Worm (Caenorhabditis elegans): ENCODE measurements around the gene F52G3.8.

F52G3.8 gene

DNA sequence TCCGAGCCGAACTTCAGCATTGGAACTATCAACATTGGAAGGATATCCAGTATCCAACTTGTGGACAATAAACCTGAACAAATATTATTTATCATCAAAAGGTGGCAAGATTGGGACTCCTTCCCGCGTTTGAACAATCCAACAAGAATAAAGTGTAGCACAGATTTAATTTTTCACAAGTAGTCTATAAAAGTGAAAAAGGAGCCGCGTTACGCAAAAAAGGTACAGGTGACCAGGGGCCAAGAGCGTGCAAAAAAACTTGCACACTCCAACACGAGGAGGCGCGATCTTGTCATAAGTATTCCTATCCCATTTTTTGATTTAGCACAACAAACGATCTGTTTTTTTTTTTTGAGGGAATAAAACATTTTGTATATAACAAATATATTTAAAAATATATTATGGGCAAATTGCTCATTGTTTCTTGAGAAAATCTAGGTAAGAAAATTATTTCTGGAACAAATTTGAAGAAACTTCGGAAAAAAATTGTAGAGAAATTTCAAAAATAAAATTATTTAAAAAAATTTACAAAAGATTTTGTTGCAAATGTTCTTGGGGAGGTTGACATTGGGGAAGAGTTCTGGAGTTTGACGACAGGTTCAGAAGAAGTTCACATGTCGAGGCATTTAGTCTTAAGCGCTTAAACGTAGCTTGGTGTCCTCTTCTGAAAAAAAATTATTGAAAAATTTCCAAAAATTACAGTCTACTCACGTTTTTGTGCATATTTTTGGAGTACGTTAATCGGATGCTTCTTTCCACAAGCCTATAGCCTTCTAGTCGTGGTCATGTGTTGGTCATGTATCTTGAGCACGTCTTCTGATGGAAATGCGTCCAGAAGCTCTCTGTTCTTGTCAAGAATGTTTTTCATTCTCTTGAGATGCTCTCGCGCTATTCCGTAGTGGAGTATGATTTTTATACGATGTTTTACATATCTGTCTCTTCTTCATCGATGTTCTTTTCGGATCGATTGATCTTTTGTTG is 8.5 kb downstream of the F52G3.8 start:
- TF ChIP-seq ref-1 (GFP tag; conservative IDR thresholded peaks at IDR 0.05) = peak; percentile 16; the same call in 1 of the 2 replicates
- TF ChIP-seq flt-1 (GFP tag; IDR thresholded peaks at IDR 0.05) = peak; percentile 63
- 0 out of 2 replicates have a peak, but pooled peaks have one; percentile 28 for TF ChIP-seq klf-2 (GFP tag; conservative IDR thresholded peaks at IDR 0.05)
- TF ChIP-seq med-1 (GFP tag; optimal IDR thresholded peaks at IDR 0.05; ENCODE audit: insufficient read depth) = no peak
- peak; percentile 48; the same call in 1 of the 2 replicates for TF ChIP-seq tab-1 (GFP tag; IDR thresholded peaks at IDR 0.05)
- TF ChIP-seq T22C8.4 (GFP tag; IDR thresholded peaks at IDR 0.05) = no peak
- TF ChIP-seq ztf-23 (GFP tag; IDR thresholded peaks at IDR 0.05) = peak; percentile 58; the same call in 1 of the 2 replicates

DNA sequence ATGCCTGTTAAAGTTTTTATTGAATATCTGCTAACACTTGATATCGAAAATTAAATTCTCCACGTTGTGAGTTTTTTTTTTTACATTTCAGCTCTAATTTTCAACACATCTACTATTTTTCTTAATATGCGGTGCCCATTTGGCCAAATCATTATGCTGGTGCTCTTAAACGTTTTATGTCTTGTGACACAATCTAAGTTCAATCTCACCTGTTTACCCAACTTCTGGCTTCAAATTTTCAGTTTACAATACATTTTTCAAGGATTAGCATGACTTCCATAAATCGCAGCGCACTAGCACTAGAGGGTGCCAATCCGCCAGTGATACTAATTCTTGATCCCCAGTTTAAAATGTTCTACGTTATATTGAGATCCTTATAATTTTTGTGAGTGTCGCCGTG is 10.4 kb downstream of the F52G3.8 start:
- no peak for TF ChIP-seq T22C8.4 (GFP tag; IDR thresholded peaks at IDR 0.05)

DNA sequence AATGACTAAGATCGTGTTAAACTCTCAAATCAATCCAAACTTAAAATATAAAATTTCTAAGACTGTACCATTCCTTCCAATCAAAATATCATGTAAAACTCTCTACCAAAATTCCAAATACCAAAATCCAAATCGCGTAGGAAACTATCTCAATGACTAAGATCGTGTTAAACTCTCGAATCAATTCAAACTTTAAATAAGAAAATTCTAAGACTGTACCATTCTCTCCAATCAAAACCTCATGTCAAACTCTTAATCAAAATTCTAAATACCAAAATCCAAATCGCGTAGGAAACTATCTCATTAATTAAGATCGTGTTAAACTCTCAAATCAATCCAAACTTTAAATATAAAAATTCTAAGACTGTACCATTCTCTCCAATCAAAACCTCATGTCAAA is 14.8 kb downstream of the F52G3.8 start:
- TF ChIP-seq ztf-29 (GFP tag; IDR thresholded peaks at IDR 0.05) (peak; percentile 45; the same call in 1 of the 2 replicates), flt-1 (GFP tag; IDR thresholded peaks at IDR 0.05) (peak; percentile 68), T22C8.4 (GFP tag; IDR thresholded peaks at IDR 0.05) (0 out of 2 replicates have a peak, but pooled peaks have one; percentile 21)

DNA sequence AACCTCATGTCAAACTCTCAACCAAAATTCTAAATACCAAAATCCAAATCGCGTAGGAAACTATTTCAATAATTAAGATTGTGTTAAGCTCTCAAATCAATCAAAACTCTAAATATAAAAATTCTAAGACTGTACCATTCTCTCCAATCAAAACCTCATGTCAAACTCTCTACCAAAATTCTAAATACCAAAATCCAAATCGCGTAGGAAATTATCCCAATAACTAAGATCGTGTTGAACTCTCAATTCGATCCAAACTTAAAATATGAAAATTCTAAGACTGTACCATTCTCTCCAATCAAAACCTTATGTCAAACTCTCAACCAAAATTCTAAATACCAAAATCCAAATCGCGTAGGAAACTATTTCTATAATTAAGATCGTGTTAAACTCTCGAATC is 20.4 kb downstream of the F52G3.8 start:
- TF ChIP-seq flt-1 (GFP tag; IDR thresholded peaks at IDR 0.05) (peak; percentile 75), ztf-23 (GFP tag; IDR thresholded peaks at IDR 0.05) (peak; percentile 73), klf-2 (GFP tag; conservative IDR thresholded peaks at IDR 0.05) (0 out of 2 replicates have a peak, but pooled peaks have one; percentile 58)

DNA sequence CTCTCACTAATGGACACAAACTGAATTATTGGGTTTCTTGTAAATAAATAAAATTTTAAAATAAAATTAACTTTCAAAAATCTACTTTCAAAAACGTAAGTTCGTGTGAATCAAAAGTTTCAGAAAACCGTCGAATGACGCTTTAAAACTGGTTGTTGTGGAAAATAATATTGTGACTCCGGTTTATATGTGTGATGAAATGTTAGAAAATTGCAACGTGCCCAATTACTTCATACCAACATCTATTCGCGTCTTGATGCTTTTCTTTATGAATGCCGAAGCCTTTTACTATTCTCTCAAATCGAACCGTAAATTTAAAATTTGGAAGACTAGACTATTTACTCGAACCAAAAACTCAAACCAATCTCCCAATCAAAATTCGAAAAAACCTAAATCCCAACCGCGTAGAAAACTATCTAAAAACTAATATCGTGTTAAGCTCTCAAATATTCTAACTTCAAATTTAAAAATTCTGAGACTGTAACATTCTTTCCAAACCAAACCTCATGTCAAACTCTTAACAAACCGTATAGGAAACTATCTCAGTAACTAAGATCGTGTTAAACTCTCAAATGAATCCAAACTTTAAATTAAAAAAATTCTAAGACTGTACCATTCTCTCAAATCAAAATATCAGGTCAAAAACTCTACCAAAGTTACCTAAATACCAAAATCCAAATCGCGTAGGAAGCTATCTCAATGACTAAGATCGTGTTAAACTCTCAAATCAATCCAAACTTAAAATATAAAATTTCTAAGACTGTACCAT is 21.3 kb downstream of the F52G3.8 start:
- no peak for TF ChIP-seq tab-1 (GFP tag; IDR thresholded peaks at IDR 0.05)
- 0 out of 2 replicates have a peak, but pooled peaks have one; percentile 26 for TF ChIP-seq ref-1 (GFP tag; conservative IDR thresholded peaks at IDR 0.05)
- peak; percentile 67 for TF ChIP-seq flt-1 (GFP tag; IDR thresholded peaks at IDR 0.05)

DNA sequence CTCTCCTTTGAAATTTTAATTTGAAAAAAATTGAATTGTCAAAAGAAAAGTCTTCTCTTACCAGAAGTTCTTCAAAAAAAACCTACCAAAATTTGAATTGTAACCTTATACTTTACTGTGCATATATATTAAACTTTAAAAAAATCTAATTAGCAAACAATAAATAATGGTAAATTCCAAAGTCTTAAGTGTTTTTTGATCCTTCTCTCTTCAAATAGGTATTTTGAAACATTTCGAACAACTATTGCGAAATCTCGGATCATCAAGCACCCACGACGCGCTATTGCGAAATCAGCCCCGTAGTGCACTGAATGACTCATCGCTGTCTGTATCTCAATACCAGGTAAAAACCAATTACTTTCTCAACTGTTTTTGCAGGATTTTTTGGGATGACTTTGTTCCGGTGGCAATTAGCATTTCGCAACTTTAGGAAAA is 22.1 kb downstream of the F52G3.8 start:
- TF ChIP-seq cog-1 (tag; optimal IDR thresholded peaks at IDR 0.05) = no peak
- peak; percentile 54; the same call in 1 of the 2 replicates for TF ChIP-seq flt-1 (GFP tag; IDR thresholded peaks at IDR 0.05)
- 0 out of 2 replicates have a peak, but pooled peaks have one; percentile 10 for TF ChIP-seq T22C8.4 (GFP tag; IDR thresholded peaks at IDR 0.05)

DNA sequence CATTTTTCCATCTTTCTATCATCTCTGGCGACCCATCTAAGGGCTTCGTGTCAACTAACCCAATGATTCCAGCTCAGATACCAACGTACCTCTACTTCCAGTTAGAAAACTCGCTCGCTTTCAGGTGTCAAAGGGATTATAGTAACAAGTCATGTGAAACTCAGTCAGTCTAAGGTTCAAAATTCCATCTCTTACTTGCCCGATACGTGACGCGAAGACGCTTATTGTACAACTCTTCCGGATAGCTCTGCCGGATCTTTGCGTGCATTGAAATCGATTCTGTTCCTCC is 22.5 kb downstream of the F52G3.8 start:
- TF ChIP-seq tab-1 (GFP tag; IDR thresholded peaks at IDR 0.05) (no peak), ref-1 (GFP tag; conservative IDR thresholded peaks at IDR 0.05) (no peak), T22C8.4 (GFP tag; IDR thresholded peaks at IDR 0.05) (0 out of 2 replicates have a peak, but pooled peaks have one; percentile 1), ztf-23 (GFP tag; IDR thresholded peaks at IDR 0.05) (no peak)

DNA sequence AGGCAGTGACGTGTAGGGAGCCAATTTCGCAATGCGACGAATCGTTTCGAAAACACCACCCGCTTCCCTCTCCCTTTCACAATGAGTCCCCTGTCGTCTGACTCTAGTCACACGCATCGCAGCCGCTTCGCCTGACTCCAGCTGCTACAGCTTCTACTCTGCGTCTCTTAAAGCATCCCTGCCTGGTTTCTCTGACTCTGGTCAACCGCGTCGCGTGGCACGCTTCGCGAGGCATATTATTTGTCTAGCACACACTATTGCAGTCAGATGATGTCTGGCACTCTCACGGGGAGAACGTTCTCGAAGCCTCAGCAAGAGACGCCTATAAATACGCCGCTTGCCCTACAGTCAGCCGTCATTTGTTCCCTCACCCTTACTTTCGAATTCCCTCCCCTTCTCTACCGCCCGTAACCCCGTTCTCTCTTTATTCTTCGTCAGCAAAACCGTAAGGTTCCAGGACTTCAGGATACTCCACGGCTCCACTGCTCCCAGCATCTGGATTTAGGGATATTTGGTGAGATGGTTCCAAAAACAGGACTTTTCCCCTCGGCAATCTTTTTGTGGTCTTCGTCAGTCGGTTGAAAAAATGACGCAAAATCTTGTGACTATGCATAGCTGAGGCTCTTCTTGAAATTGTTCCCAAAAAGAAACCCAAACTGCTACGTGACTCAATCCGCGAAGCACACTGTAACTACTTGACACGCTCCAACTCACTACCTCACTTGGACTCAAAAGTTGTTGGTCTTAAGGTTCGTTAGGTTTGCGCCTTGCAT is 23.0 kb downstream of the F52G3.8 start:
- peak; percentile 67 for TF ChIP-seq ztf-29 (GFP tag; IDR thresholded peaks at IDR 0.05)
- peak; percentile 76 for TF ChIP-seq tab-1 (GFP tag; IDR thresholded peaks at IDR 0.05)
- peak; percentile 98 for TF ChIP-seq cog-1 (tag; optimal IDR thresholded peaks at IDR 0.05)
- TF ChIP-seq med-1 (GFP tag; optimal IDR thresholded peaks at IDR 0.05; ENCODE audit: insufficient read depth) = no peak
- peak; percentile 66 for TF ChIP-seq ztf-23 (GFP tag; IDR thresholded peaks at IDR 0.05)
- peak; percentile 53 for TF ChIP-seq flt-1 (GFP tag; IDR thresholded peaks at IDR 0.05)
- TF ChIP-seq ref-1 (GFP tag; conservative IDR thresholded peaks at IDR 0.05) = 0 out of 2 replicates have a peak, but pooled peaks have one; percentile 3
- TF ChIP-seq klf-2 (GFP tag; conservative IDR thresholded peaks at IDR 0.05) = no peak
- TF ChIP-seq T22C8.4 (GFP tag; IDR thresholded peaks at IDR 0.05) = 0 out of 2 replicates have a peak, but pooled peaks have one; percentile 31

DNA sequence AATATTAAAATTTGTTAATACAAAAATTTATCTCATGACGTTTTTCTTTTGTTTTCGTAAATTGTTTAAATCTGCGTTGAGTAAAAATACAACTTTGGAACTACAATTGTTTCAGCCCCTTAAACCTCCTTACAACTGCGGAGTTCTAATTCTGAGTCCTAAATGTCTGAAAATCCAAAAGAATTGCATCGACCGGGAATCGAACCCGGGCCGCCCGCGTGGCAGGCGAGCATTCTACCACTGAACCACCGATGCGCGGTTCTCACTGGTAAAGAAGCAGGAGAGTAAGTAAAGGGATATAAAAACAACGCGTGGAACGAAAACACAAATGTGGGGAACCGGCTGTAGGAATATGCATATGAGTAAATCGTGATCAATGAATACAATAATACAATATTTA is 24.7 kb downstream of the F52G3.8 start:
- TF ChIP-seq T22C8.4 (GFP tag; IDR thresholded peaks at IDR 0.05) = peak; percentile 76
- TF ChIP-seq ztf-23 (GFP tag; IDR thresholded peaks at IDR 0.05) = peak; percentile 78
- peak; percentile 74 for TF ChIP-seq klf-2 (GFP tag; conservative IDR thresholded peaks at IDR 0.05)
- peak; percentile 68 for TF ChIP-seq med-1 (GFP tag; optimal IDR thresholded peaks at IDR 0.05; ENCODE audit: insufficient read depth)
- TF ChIP-seq ref-1 (GFP tag; conservative IDR thresholded peaks at IDR 0.05) = peak; percentile 81
- TF ChIP-seq cog-1 (tag; optimal IDR thresholded peaks at IDR 0.05) = peak; percentile 51
- TF ChIP-seq tab-1 (GFP tag; IDR thresholded peaks at IDR 0.05) = peak; percentile 89
- TF ChIP-seq ztf-29 (GFP tag; IDR thresholded peaks at IDR 0.05) = peak; percentile 66; the same call in 1 of the 2 replicates
- peak; percentile 95 for TF ChIP-seq flt-1 (GFP tag; IDR thresholded peaks at IDR 0.05)

DNA sequence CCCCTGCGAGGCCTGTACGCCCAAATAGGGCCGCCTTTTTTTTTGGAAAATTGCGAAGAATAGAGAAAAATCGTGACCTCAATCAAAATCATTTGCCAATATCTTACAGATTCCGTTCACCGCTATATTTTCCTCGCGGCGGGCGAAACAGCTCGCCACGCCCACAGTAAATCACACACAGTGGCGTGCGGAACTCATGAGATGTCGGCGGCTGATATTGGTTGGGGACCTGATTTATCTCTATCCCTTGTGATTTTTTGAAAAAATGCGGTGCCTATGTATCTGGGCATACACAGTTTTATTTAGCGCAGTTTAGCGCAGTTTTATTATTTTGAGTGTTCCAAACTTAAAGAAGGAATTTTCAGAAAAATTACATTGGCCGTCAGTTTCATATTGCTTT is 27.4 kb downstream of the F52G3.8 start:
- TF ChIP-seq flt-1 (GFP tag; IDR thresholded peaks at IDR 0.05) (no peak), ztf-29 (GFP tag; IDR thresholded peaks at IDR 0.05) (no peak), ztf-23 (GFP tag; IDR thresholded peaks at IDR 0.05) (no peak), klf-2 (GFP tag; conservative IDR thresholded peaks at IDR 0.05) (no peak), ref-1 (GFP tag; conservative IDR thresholded peaks at IDR 0.05) (no peak), cog-1 (tag; optimal IDR thresholded peaks at IDR 0.05) (no peak), T22C8.4 (GFP tag; IDR thresholded peaks at IDR 0.05) (no peak), med-1 (GFP tag; optimal IDR thresholded peaks at IDR 0.05; ENCODE audit: insufficient read depth) (no peak), tab-1 (GFP tag; IDR thresholded peaks at IDR 0.05) (no peak)

Data from whole organism, midembryonic.